Worm (Caenorhabditis elegans) whole organism, L1 larva: ENCODE data around the gene lpd-7.
"Not testable (repeated sequence)": the region's sequence is repeated elsewhere in the genome, so short reads cannot be mapped to it uniquely, and the experiment has no call there.

ENCODE experiments used
- aly-2 ChIP-seq: fragments of 150-350 bp; optimal IDR thresholded peaks from 2 replicates; lab custom pipeline; 2014; ENCODE audit warnings: missing biosample characterization, missing genetic modification characterization
- ceh-63 ChIP-seq: fragments of 200-800 bp; sonication (Bioruptor generic); optimal IDR thresholded peaks from 2 replicates; lab custom pipeline; 2018; ENCODE audit warnings: mild to moderate bottlenecking, missing genetic modification characterization, missing compliant biosample characterization
- ceh-8 ChIP-seq: fragments of 200-800 bp; sonication (Bioruptor generic); optimal IDR thresholded peaks from 2 replicates; lab custom pipeline; 2018; ENCODE audit warnings: mild to moderate bottlenecking, missing genetic modification characterization, moderate library complexity, missing compliant biosample characterization
- ceh-88 ChIP-seq: fragments of 200-800 bp; sonication (Bioruptor generic); IDR thresholded peaks from 2 replicates; pipeline ENCODE4 v1.3.6; 2022; ENCODE audit warnings: missing genetic modification characterization, missing compliant biosample characterization
- dsc-1 ChIP-seq: sonication (generic microtip); optimal IDR thresholded peaks from 2 replicates; lab custom pipeline; 2016; ENCODE audit warnings: mild to moderate bottlenecking, missing genetic modification characterization, missing compliant biosample characterization
- efl-1 ChIP-seq, 4 experiments: fragments of 150-350 bp; optimal IDR thresholded peaks in 3 of 4; peaks in 1 of 4; 1 replicate in 1 of 4; 2 replicates in 3 of 4; lab custom pipeline; 2014; ENCODE audit warnings: missing biosample characterization in 2 of 4, missing genetic modification characterization in 2 of 4, missing genetic modification reagents in 2 of 4
- egl-13 ChIP-seq: sonication (generic microtip); optimal IDR thresholded peaks from 2 replicates; lab custom pipeline; 2016; ENCODE audit warnings: missing genotype, missing genetic modification reagents, missing genetic modification characterization, missing compliant biosample characterization
- elt-2 ChIP-seq: sonication (generic microtip); optimal IDR thresholded peaks from 2 replicates; lab custom pipeline; 2016; ENCODE audit warnings: missing genetic modification characterization, mild to moderate bottlenecking, inconsistent platforms, missing compliant biosample characterization, missing genetic modification reagents
- fkh-10 ChIP-seq: sonication (generic microtip); optimal IDR thresholded peaks from 2 replicates; lab custom pipeline; 2017; ENCODE audit warnings: missing biosample characterization, missing genetic modification reagents, missing genetic modification characterization
- fkh-8 ChIP-seq: sonication (generic microtip); optimal IDR thresholded peaks from 2 replicates; lab custom pipeline; 2016; ENCODE audit warnings: mild to moderate bottlenecking, missing genetic modification characterization, missing compliant biosample characterization
- hlh-17 ChIP-seq: fragments of 200-800 bp; sonication (Bioruptor generic); optimal IDR thresholded peaks from 2 replicates; lab custom pipeline; 2018; ENCODE audit warnings: missing genetic modification characterization, mild to moderate bottlenecking, missing compliant biosample characterization, moderate library complexity, borderline replicate concordance
- hpl-2 ChIP-seq: fragments of 150-350 bp; optimal IDR thresholded peaks from 2 replicates; lab custom pipeline; 2014; ENCODE audit warnings: missing biosample characterization, missing genetic modification reagents, missing genetic modification characterization
- isw-1 ChIP-seq: fragments of 200-800 bp; sonication (Bioruptor generic); IDR thresholded peaks from 2 replicates; pipeline ENCODE4 v1.3.6; 2022; ENCODE audit warnings: missing genetic modification characterization, missing compliant biosample characterization
- jun-1 ChIP-seq: fragments of 150-350 bp; optimal IDR thresholded peaks from 2 replicates; lab custom pipeline; 2014; ENCODE audit warnings: missing biosample characterization, missing genetic modification reagents, missing genetic modification characterization
- lin-15B ChIP-seq: fragments of 150-350 bp; sonication (generic microtip); optimal IDR thresholded peaks from 3 replicates; lab custom pipeline; 2014; ENCODE audit warnings: missing biosample characterization, missing genetic modification characterization
- lin-39 ChIP-seq: fragments of 150-350 bp; optimal IDR thresholded peaks from 2 replicates; lab custom pipeline; 2014; ENCODE audit warnings: missing biosample characterization, missing genetic modification reagents, missing genetic modification characterization
- lir-3 ChIP-seq: sonication (generic microtip); optimal IDR thresholded peaks from 2 replicates; lab custom pipeline; 2016; ENCODE audit warnings: mild to moderate bottlenecking, missing genetic modification characterization, moderate library complexity, missing compliant biosample characterization; ENCODE audit not compliant: poor library complexity
- lsy-2 ChIP-seq, 2 experiments: fragments of 150-350 bp; optimal IDR thresholded peaks; 2 replicates each; lab custom pipeline; 2014; ENCODE audit warnings: missing biosample characterization in 2 of 2, missing genetic modification characterization in 2 of 2
- mep-1 ChIP-seq: fragments of 150-350 bp; optimal IDR thresholded peaks from 2 replicates; lab custom pipeline; 2014; ENCODE audit warnings: missing biosample characterization, missing genetic modification characterization
- nhr-71 ChIP-seq: sonication (generic microtip); optimal IDR thresholded peaks from 2 replicates; lab custom pipeline; 2016; ENCODE audit warnings: mild to moderate bottlenecking, missing genetic modification characterization, moderate library complexity, missing compliant biosample characterization
- nhr-77 ChIP-seq: fragments of 150-350 bp; optimal IDR thresholded peaks from 2 replicates; lab custom pipeline; 2014; ENCODE audit warnings: missing biosample characterization, missing genetic modification characterization
- nhr-85 ChIP-seq: sonication (generic microtip); peaks from one replicate; lab custom pipeline; 2016; ENCODE audit warnings: missing genetic modification characterization, inconsistent platforms, missing compliant biosample characterization
- nhr-90 ChIP-seq: sonication (generic microtip); optimal IDR thresholded peaks from 2 replicates; lab custom pipeline; 2016; ENCODE audit warnings: mild to moderate bottlenecking, missing genetic modification characterization, missing compliant biosample characterization; ENCODE audit not compliant: poor library complexity
- pag-3 ChIP-seq: sonication (generic microtip); optimal IDR thresholded peaks from 2 replicates; lab custom pipeline; 2017; ENCODE audit warnings: missing genetic modification characterization, mild to moderate bottlenecking, missing compliant biosample characterization, antibody characterized with exemption, borderline replicate concordance; ENCODE audit not compliant: insufficient read depth
- snpc-4 ChIP-seq: fragments of 150-350 bp; optimal IDR thresholded peaks from 2 replicates; lab custom pipeline; 2014; ENCODE audit warnings: missing biosample characterization, missing genetic modification characterization
- sup-37 ChIP-seq: fragments of 200-800 bp; sonication (Bioruptor generic); optimal IDR thresholded peaks from 2 replicates; lab custom pipeline; 2018; ENCODE audit warnings: mild to moderate bottlenecking, missing genetic modification characterization, missing compliant biosample characterization
- tbx-2 ChIP-seq: sonication (generic microtip); optimal IDR thresholded peaks from 2 replicates; lab custom pipeline; 2016; ENCODE audit warnings: missing genetic modification characterization, missing compliant biosample characterization
- tlp-1 ChIP-seq: fragments of 150-350 bp; optimal IDR thresholded peaks from 2 replicates; lab custom pipeline; 2014; ENCODE audit warnings: missing biosample characterization, missing genetic modification characterization
- unc-62 ChIP-seq: fragments of 150-350 bp; optimal IDR thresholded peaks from 2 replicates; lab custom pipeline; 2014; ENCODE audit warnings: missing biosample characterization, missing genetic modification reagents, missing genetic modification characterization
- vab-15 ChIP-seq: sonication (generic microtip); optimal IDR thresholded peaks from 2 replicates; lab custom pipeline; 2017; ENCODE audit warnings: missing genotype, mild to moderate bottlenecking, missing genetic modification characterization, missing compliant biosample characterization
- xbp-1 ChIP-seq: sonication (generic microtip); optimal IDR thresholded peaks from 2 replicates; lab custom pipeline; 2016; ENCODE audit warnings: missing genetic modification characterization, missing compliant biosample characterization
- zip-4 ChIP-seq: fragments of 200-800 bp; sonication (Bioruptor generic); optimal IDR thresholded peaks from 2 replicates; lab custom pipeline; 2018; ENCODE audit warnings: mild to moderate bottlenecking, missing genetic modification characterization, moderate library complexity, missing compliant biosample characterization

The lpd-7 gene

ce11 chrIII:7584131-7584646, 11.0 kb downstream of the lpd-7 start, which contains the start of gene cup-5 (continued):
- TF ChIP-seq efl-1 (optimal IDR thresholded peaks at IDR 0.05; lab: Kevin White, UChicago) (peak; percentile 54 to 60), efl-1 (GFP tag; optimal IDR thresholded peaks at IDR 0.05 in 1 of 2; lab: Kevin White, UChicago) (peak; percentile 60 to 74)

- TF ChIP-seq ceh-8 (GFP tag; lab: Kevin White, UChicago) (peak; percentile 30), ceh-88 (no peak)
- TF ChIP-seq, all 84 proteins: peak for 1
Observed at ce11 chrIII:7588214-7588613, 15.1 kb downstream of the lpd-7 start, which contains the start of gene R13A5.15. TSS of gene R13A5.15 (minus strand) at chrIII:7588314.

- TF ChIP-seq efl-1 (optimal IDR thresholded peaks at IDR 0.05; lab: Kevin White, UChicago) = no peak
- TF ChIP-seq efl-1 (GFP tag; optimal IDR thresholded peaks at IDR 0.05 in 1 of 2; lab: Kevin White, UChicago) = peak in 1 of 2 experiments; percentile 29
- no peak for TF ChIP-seq ceh-63 (GFP tag; lab: Kevin White, UChicago)
- TF ChIP-seq, all 84 proteins: peak for 1
Observed at ce11 chrIII:7593285-7593928, 20.3 kb downstream of the lpd-7 start, which contains the start of gene R13A5.11. TSS of gene R13A5.11 (minus strand) at chrIII:7593335.

ce11 chrIII:7594482-7594881, 21.3 kb downstream of the lpd-7 start, which contains the start of gene Y80D4G.2:
TSS of gene Y80D4G.2 (minus strand) at chrIII:7594582.
- TF ChIP-seq lin-39 (tag; lab: Kevin White, UChicago); hlh-17 (GFP tag; lab: Kevin White, UChicago); nhr-90 (tag; lab: Kevin White, UChicago): not testable (repeated sequence)

- no peak for TF ChIP-seq fkh-8 (tag; lab: Kevin White, UChicago)
- TF ChIP-seq fkh-10 (GFP tag; lab: Kevin White, UChicago) = no peak
- no peak for TF ChIP-seq xbp-1 (tag; lab: Kevin White, UChicago)
- no peak for TF ChIP-seq unc-62 (GFP tag; lab: Kevin White, UChicago)
- TF ChIP-seq hpl-2 (GFP tag; lab: Kevin White, UChicago) = no peak
- TF ChIP-seq tbx-2 (tag; lab: Kevin White, UChicago) = no peak
- TF ChIP-seq dsc-1 (tag; lab: Kevin White, UChicago) = no peak
- TF ChIP-seq elt-2 (tag; lab: Kevin White, UChicago) = no peak
- no peak for TF ChIP-seq egl-13
- TF ChIP-seq ceh-63 (GFP tag; lab: Kevin White, UChicago) = no peak
- TF ChIP-seq nhr-85 (tag; lab: Kevin White, UChicago) = no peak
- no peak for TF ChIP-seq zip-4 (GFP tag; lab: Kevin White, UChicago)
- TF ChIP-seq snpc-4 (tag; lab: Kevin White, UChicago) = no peak
- TF ChIP-seq tlp-1 (tag; lab: Kevin White, UChicago) = no peak
- no peak for TF ChIP-seq aly-2 (tag; lab: Kevin White, UChicago)
- TF ChIP-seq mep-1 (tag; lab: Kevin White, UChicago) = no peak
- TF ChIP-seq ceh-88 = no peak
- TF ChIP-seq nhr-71 (tag; lab: Kevin White, UChicago) = no peak
Observed at ce11 chrIII:7608223-7608622, 35.1 kb downstream of the lpd-7 start, which contains the start of gene T04A6.3. TSS of gene T04A6.3 (minus strand) at chrIII:7608323.

ce11 chrIII:7609168-7609567, 36.0 kb downstream of the lpd-7 start, which contains the start of gene nsph-4.3:
TSS of gene nsph-4.3 (minus strand) at chrIII:7609268.
- TF ChIP-seq lin-15B (no peak), nhr-77 (tag; lab: Kevin White, UChicago) (no peak), ceh-8 (GFP tag; lab: Kevin White, UChicago) (no peak), hpl-2 (GFP tag; lab: Kevin White, UChicago) (no peak), jun-1 (tag; lab: Kevin White, UChicago) (no peak), vab-15 (tag; lab: Kevin White, UChicago) (no peak), pag-3 (tag; lab: Kevin White, UChicago) (no peak), sup-37 (GFP tag; lab: Kevin White, UChicago) (no peak), lir-3 (tag; lab: Kevin White, UChicago) (no peak), egl-13 (no peak), snpc-4 (tag; lab: Kevin White, UChicago) (no peak), isw-1 (GFP tag; lab: Robert Waterston, UW) (no peak), lsy-2 (tag; optimal IDR thresholded peaks at IDR 0.05; lab: Kevin White, UChicago) (no peak)
